Worm (Caenorhabditis elegans): ENCODE results near the gene C49C8.2.

ce11 chrIV:8617047-8617446 is 33.8 kb upstream of the C49C8.2 start, which contains the start of the genes F42A9.7 and F42A9.3:
- TF ChIP-seq ztf-4 (tag; optimal IDR thresholded peaks at IDR 0.05) (no peak), skn-1 (tag; optimal IDR thresholded peaks at IDR 0.05) (no peak), elt-3 (tag; optimal IDR thresholded peaks at IDR 0.05) (no peak), lin-39 (tag; optimal IDR thresholded peaks at IDR 0.05) (no peak), R02D3.7 (tag; optimal IDR thresholded peaks at IDR 0.05) (no peak), nhr-76 (tag; optimal IDR thresholded peaks at IDR 0.05) (no peak), ztf-11 (tag; optimal IDR thresholded peaks at IDR 0.05) (no peak), pha-4 (tag; optimal IDR thresholded peaks at IDR 0.05) (no peak), unc-39 (tag; optimal IDR thresholded peaks at IDR 0.05) (no peak), unc-62 (GFP tag; optimal IDR thresholded peaks at IDR 0.05) (no peak), nhr-25 (tag; optimal IDR thresholded peaks at IDR 0.05) (no peak), zag-1 (tag; optimal IDR thresholded peaks at IDR 0.05) (no peak), nhr-11 (tag; optimal IDR thresholded peaks at IDR 0.05) (no peak)

Measured in whole organism, L3 larva.